Worm (Caenorhabditis elegans) whole organism, L2 larva: ENCODE results near the gene C08F1.12.
"Not testable (repeated sequence)": the region's sequence is repeated elsewhere in the genome, so short reads cannot be mapped to it uniquely, and the experiment has no call there.

Experiments used
- ZK546.5 ChIP-seq: sonication (generic microtip); optimal IDR thresholded peaks from 2 replicates; lab custom pipeline; 2017; ENCODE audit warnings: missing biosample characterization, missing genetic modification characterization
- ama-1 ChIP-seq: fragments of 150-350 bp; optimal IDR thresholded peaks from 2 replicates; lab custom pipeline; 2018; ENCODE audit warnings: inconsistent platforms
- ceh-82 ChIP-seq: fragments of 150-350 bp; optimal IDR thresholded peaks from 2 replicates; lab custom pipeline; 2014; ENCODE audit warnings: missing biosample characterization, missing genetic modification characterization
- nhr-129 ChIP-seq: fragments of 150-350 bp; optimal IDR thresholded peaks from 2 replicates; lab custom pipeline; 2014; ENCODE audit warnings: missing biosample characterization, missing genetic modification characterization
- unc-39 ChIP-seq: fragments of 150-350 bp; optimal IDR thresholded peaks from 2 replicates; lab custom pipeline; 2014; ENCODE audit warnings: missing biosample characterization, missing genetic modification characterization
- ztf-4 ChIP-seq: fragments of 150-350 bp; optimal IDR thresholded peaks from 2 replicates; lab custom pipeline; 2014; ENCODE audit warnings: missing biosample characterization, missing genetic modification characterization

DNA sequence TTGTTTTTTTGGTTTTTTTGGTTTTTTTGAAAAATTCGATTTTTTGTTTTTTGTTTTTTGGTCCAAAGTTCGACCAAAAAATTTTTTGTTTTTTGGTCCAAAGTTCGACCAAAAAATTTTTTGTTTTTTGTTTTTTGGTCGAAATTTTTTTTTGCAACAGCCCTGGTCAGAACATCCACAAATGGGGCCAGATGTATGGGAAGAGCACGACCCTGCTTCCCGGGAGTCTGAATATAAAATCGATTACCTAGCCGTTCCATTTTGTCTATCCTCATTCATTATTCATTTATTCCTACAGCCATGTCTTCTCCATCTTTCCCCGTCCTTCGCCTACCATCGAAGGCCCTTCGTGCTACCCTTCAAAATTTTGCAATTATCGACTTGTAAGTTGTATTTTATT is 47.8 kb upstream of the C08F1.12 start, which contains the start of gene fbxb-95:
- TF ChIP-seq ZK546.5 (tag; lab: Kevin White, UChicago); ztf-4 (tag; lab: Kevin White, UChicago); nhr-129; ama-1 (lab: Kevin White, UChicago); unc-39 (tag; lab: Kevin White, UChicago); ceh-82: not testable (repeated sequence)
